Worm (Caenorhabditis elegans): ENCODE measurements around the gene C23H3.2.

ce11 chrII:104234-104633 lies 43.1 kb downstream of the C23H3.2 start, which contains the start of gene col-68:
- TF ChIP-seq ama-1 (optimal IDR thresholded peaks at IDR 0.05) (no peak), hmg-4 (GFP tag; optimal IDR thresholded peaks at IDR 0.05) (no peak), tbx-11 (GFP tag; IDR thresholded peaks at IDR 0.05) (no peak), ets-7 (tag; optimal IDR thresholded peaks at IDR 0.05) (no peak), pes-1 (GFP tag; IDR thresholded peaks at IDR 0.05) (no peak), flt-1 (GFP tag; IDR thresholded peaks at IDR 0.05) (no peak)
